Worm (Caenorhabditis elegans) whole organism, late embryonic: ENCODE results near the gene C46E10.1.

Experiments used
- C08G9.2 ChIP-seq: sonication (generic microtip); optimal IDR thresholded peaks from 2 replicates; lab custom pipeline; 2016; ENCODE audit warnings: mild to moderate bottlenecking, missing genetic modification characterization, moderate library complexity, missing compliant biosample characterization
- F13H6.1 ChIP-seq: sonication (generic microtip); optimal IDR thresholded peaks from 2 replicates; lab custom pipeline; 2016; ENCODE audit warnings: missing genetic modification characterization, missing compliant biosample characterization
- K09A11.1 ChIP-seq: sonication (generic microtip); optimal IDR thresholded peaks from 2 replicates; lab custom pipeline; 2017; ENCODE audit warnings: antibody characterized with exemption, mild to moderate bottlenecking, missing genetic modification characterization, missing compliant biosample characterization; ENCODE audit not compliant: insufficient read depth
- Y22D7AL.16 ChIP-seq: sonication (generic microtip); optimal IDR thresholded peaks from 2 replicates; lab custom pipeline; 2016; ENCODE audit warnings: missing genetic modification characterization, missing compliant biosample characterization
- ceh-14 ChIP-seq: sonication (generic microtip); optimal IDR thresholded peaks from 2 replicates; lab custom pipeline; 2016; ENCODE audit warnings: missing genotype, missing genetic modification characterization, missing compliant biosample characterization
- ceh-18 ChIP-seq: sonication (generic microtip); optimal IDR thresholded peaks from 2 replicates; lab custom pipeline; 2016; ENCODE audit warnings: missing genetic modification characterization, missing compliant biosample characterization
- ceh-19 ChIP-seq: fragments of 200-800 bp; sonication (Bioruptor generic); optimal IDR thresholded peaks from 2 replicates; lab custom pipeline; 2018; ENCODE audit warnings: mild to moderate bottlenecking, missing genetic modification characterization, missing compliant biosample characterization
- ceh-2 ChIP-seq: sonication (generic microtip); optimal IDR thresholded peaks from 2 replicates; lab custom pipeline; 2016; ENCODE audit warnings: missing genotype, missing genetic modification characterization, missing compliant biosample characterization
- ceh-30 ChIP-seq: fragments of 150-350 bp; optimal IDR thresholded peaks from 2 replicates; lab custom pipeline; 2014; ENCODE audit warnings: missing biosample characterization, missing genetic modification characterization
- ceh-31 ChIP-seq: sonication (generic microtip); optimal IDR thresholded peaks from 2 replicates; lab custom pipeline; 2016; ENCODE audit warnings: missing genetic modification characterization, missing compliant biosample characterization
- ceh-6 ChIP-seq: fragments of 200-800 bp; sonication (Bioruptor generic); optimal IDR thresholded peaks from 2 replicates; lab custom pipeline; 2018; ENCODE audit warnings: mild to moderate bottlenecking, missing genetic modification characterization, missing compliant biosample characterization
- ceh-9 ChIP-seq: sonication (generic microtip); optimal IDR thresholded peaks from 2 replicates; lab custom pipeline; 2016; ENCODE audit warnings: mild to moderate bottlenecking, missing genetic modification characterization, inconsistent platforms, missing compliant biosample characterization
- elt-2 ChIP-seq: sonication (generic microtip); optimal IDR thresholded peaks from 2 replicates; lab custom pipeline; 2016; ENCODE audit warnings: missing genetic modification reagents, missing genetic modification characterization, missing compliant biosample characterization
- fax-1 ChIP-seq: sonication (generic microtip); optimal IDR thresholded peaks from 2 replicates; lab custom pipeline; 2016; ENCODE audit warnings: missing genotype, missing genetic modification characterization, missing compliant biosample characterization
- fkh-10 ChIP-seq: fragments of 150-350 bp; optimal IDR thresholded peaks from 2 replicates; lab custom pipeline; 2014; ENCODE audit warnings: missing biosample characterization, missing genetic modification reagents, missing genetic modification characterization
- fkh-6 ChIP-seq: sonication (generic microtip); optimal IDR thresholded peaks from 2 replicates; lab custom pipeline; 2016; ENCODE audit warnings: missing genetic modification characterization, missing compliant biosample characterization
- gmeb-2 ChIP-seq: sonication (generic microtip); optimal IDR thresholded peaks from 2 replicates; lab custom pipeline; 2016; ENCODE audit warnings: missing genetic modification characterization, inconsistent platforms, missing compliant biosample characterization
- hlh-13 ChIP-seq: fragments of 200-800 bp; sonication (Bioruptor generic); optimal IDR thresholded peaks from 2 replicates; lab custom pipeline; 2018; ENCODE audit warnings: mild to moderate bottlenecking, missing genetic modification characterization, missing compliant biosample characterization
- hlh-15 ChIP-seq: sonication (generic microtip); optimal IDR thresholded peaks from 2 replicates; lab custom pipeline; 2016; ENCODE audit warnings: missing genetic modification characterization, missing compliant biosample characterization
- hlh-6 ChIP-seq: sonication (generic microtip); optimal IDR thresholded peaks from 2 replicates; lab custom pipeline; 2016; ENCODE audit warnings: missing genotype, missing genetic modification characterization, missing compliant biosample characterization
- hlh-8 ChIP-seq: sonication (generic microtip); optimal IDR thresholded peaks from 2 replicates; lab custom pipeline; 2016; ENCODE audit warnings: missing genotype, missing genetic modification characterization, missing compliant biosample characterization
- mec-3 ChIP-seq: sonication (generic microtip); optimal IDR thresholded peaks from 2 replicates; lab custom pipeline; 2016; ENCODE audit warnings: borderline replicate concordance, missing genetic modification characterization, missing compliant biosample characterization
- nfya-1 ChIP-seq: sonication (generic microtip); optimal IDR thresholded peaks from 2 replicates; lab custom pipeline; 2017; ENCODE audit warnings: missing genetic modification characterization, mild to moderate bottlenecking, missing compliant biosample characterization, antibody characterized with exemption, moderate library complexity
- nhr-11 ChIP-seq: fragments of 150-350 bp; optimal IDR thresholded peaks from 2 replicates; lab custom pipeline; 2014; ENCODE audit warnings: missing biosample characterization, missing genetic modification characterization
- nhr-232 ChIP-seq: sonication (generic microtip); optimal IDR thresholded peaks from 2 replicates; lab custom pipeline; 2016; ENCODE audit warnings: missing genetic modification characterization, missing compliant biosample characterization
- pax-1 ChIP-seq: fragments of 150-350 bp; optimal IDR thresholded peaks from 2 replicates; lab custom pipeline; 2014; ENCODE audit warnings: missing biosample characterization, missing genetic modification characterization
- pha-2 ChIP-seq: sonication (generic microtip); optimal IDR thresholded peaks from 2 replicates; lab custom pipeline; 2017; ENCODE audit warnings: mild to moderate bottlenecking, missing genetic modification characterization, missing compliant biosample characterization
- pha-4 ChIP-seq: fragments of 150-350 bp; optimal IDR thresholded peaks from 2 replicates; lab custom pipeline; 2018; ENCODE audit warnings: missing biosample characterization, missing genetic modification reagents, missing genetic modification characterization
- pros-1 ChIP-seq: fragments of 150-350 bp; optimal IDR thresholded peaks from 2 replicates; lab custom pipeline; 2014; ENCODE audit warnings: missing biosample characterization, missing genetic modification reagents, missing genetic modification characterization
- ref-2 ChIP-seq: sonication (generic microtip); optimal IDR thresholded peaks from 2 replicates; lab custom pipeline; 2016; ENCODE audit warnings: missing genetic modification characterization, missing compliant biosample characterization
- rnt-1 ChIP-seq: sonication (generic microtip); optimal IDR thresholded peaks from 2 replicates; lab custom pipeline; 2016; ENCODE audit warnings: missing genetic modification characterization, missing compliant biosample characterization
- syd-9 ChIP-seq: sonication (generic microtip); optimal IDR thresholded peaks from 2 replicates; lab custom pipeline; 2016; ENCODE audit warnings: mild to moderate bottlenecking, missing genetic modification characterization, moderate library complexity, missing compliant biosample characterization
- tbx-2 ChIP-seq: sonication (generic microtip); optimal IDR thresholded peaks from 2 replicates; lab custom pipeline; 2016; ENCODE audit warnings: missing genetic modification characterization, missing compliant biosample characterization
- tbx-7 ChIP-seq: sonication (generic microtip); optimal IDR thresholded peaks from 2 replicates; lab custom pipeline; 2016; ENCODE audit warnings: missing genotype, missing genetic modification characterization, missing compliant biosample characterization
- ttx-3 ChIP-seq: sonication (generic microtip); optimal IDR thresholded peaks from 2 replicates; lab custom pipeline; 2016; ENCODE audit warnings: missing genetic modification reagents, missing genetic modification characterization, missing compliant biosample characterization
- unc-3 ChIP-seq, 2 experiments: fragments of 200-800 bp in 1 of 2; sonication (Bioruptor generic) in 1 of 2; sonication (generic microtip) in 1 of 2; conservative IDR thresholded peaks in 1 of 2; optimal IDR thresholded peaks in 1 of 2; 2 replicates each; pipeline versions ENCODE4 v1.3.6 to Lab custom; 2016 to 2022; ENCODE audit warnings: missing compliant biosample characterization in 2 of 2, missing genetic modification characterization in 2 of 2, missing genetic modification reagents in 1 of 2
- unc-42 ChIP-seq: sonication (generic microtip); optimal IDR thresholded peaks from 2 replicates; lab custom pipeline; 2016; ENCODE audit warnings: missing genotype, missing genetic modification characterization, missing compliant biosample characterization
- zip-5 ChIP-seq: sonication (generic microtip); optimal IDR thresholded peaks from 2 replicates; lab custom pipeline; 2016; ENCODE audit warnings: missing genetic modification characterization, missing compliant biosample characterization

C46E10.1 gene

DNA sequence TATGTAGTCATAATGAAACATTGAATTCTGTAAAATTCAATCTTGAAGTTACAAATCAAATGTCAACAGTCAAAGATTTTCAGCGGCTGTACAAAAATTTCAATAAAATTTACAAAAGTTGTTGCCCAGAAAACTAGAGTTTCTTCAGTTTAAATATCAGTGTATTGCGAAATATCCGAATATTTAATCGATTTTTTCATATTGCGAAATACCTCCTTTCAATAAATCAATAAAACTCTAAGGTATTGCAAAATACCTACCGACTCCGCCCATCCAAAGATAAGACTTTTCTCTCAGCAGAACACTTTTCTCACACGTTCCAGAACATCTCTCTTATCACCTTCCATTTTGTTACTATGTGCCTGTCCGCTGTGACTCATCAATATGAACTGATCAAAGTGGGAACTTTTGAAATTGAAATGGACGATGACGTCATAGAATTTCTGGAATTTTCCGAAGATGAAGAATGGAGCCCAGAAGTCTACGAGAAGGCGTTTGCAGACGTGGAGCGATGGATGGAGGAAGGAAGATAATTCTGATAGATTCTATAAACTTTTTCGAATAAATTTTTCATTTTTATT, 39.4 kb upstream of the C46E10.1 start:
- no peak for TF ChIP-seq nfya-1
- TF ChIP-seq hlh-6, result no peak
- no peak for TF ChIP-seq ceh-30 (tag; lab: Kevin White, UChicago)
- TF ChIP-seq nhr-232, result no peak
- TF ChIP-seq ceh-18 (tag; lab: Kevin White, UChicago), result no peak
- no peak for TF ChIP-seq ceh-6 (GFP tag; lab: Kevin White, UChicago)
- TF ChIP-seq ceh-14 (tag; lab: Kevin White, UChicago), result no peak
- TF ChIP-seq ceh-19 (GFP tag; lab: Kevin White, UChicago), result no peak
- TF ChIP-seq pha-4 (tag; lab: Kevin White, UChicago), result no peak
- TF ChIP-seq fkh-6 (tag; lab: Kevin White, UChicago), result no peak
- no peak for TF ChIP-seq ceh-9 (tag; lab: Kevin White, UChicago)
- no peak for TF ChIP-seq pha-2 (tag; lab: Kevin White, UChicago)
- TF ChIP-seq gmeb-2 (tag; lab: Kevin White, UChicago), result no peak
- TF ChIP-seq tbx-2 (tag; lab: Kevin White, UChicago), result no peak
- no peak for TF ChIP-seq hlh-15 (tag; lab: Kevin White, UChicago)
- no peak for TF ChIP-seq F13H6.1 (tag; lab: Kevin White, UChicago)
- TF ChIP-seq, all 69 proteins: peak for 0

DNA sequence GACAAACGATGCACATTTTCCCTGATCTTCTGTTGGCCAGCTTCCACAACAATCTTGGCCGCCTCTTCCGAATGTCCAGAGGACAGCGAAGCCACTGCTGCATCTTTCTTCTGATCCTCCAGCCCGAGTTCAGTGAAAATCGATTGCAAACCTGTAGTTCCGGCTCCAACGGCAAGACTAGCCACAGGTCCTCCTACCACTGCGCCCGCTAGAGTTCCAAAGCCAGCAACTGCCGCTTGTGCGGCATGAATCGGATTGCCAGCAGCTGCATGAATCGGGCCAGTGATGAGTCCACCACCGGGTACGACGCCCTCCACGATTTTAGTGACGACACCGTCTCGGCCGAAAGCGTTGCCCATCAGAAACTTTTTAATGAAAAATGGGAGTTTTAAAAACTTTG, 35.7 kb upstream of the C46E10.1 start, which contains the start of gene ifas-1:
ifas-1 (minus strand) TSS at position 387 of the 400 bp plus-strand sequence.
- TF ChIP-seq hlh-13 (GFP tag; lab: Kevin White, UChicago) (no peak), hlh-6 (no peak), nhr-11 (no peak), zip-5 (tag; lab: Kevin White, UChicago) (no peak), rnt-1 (tag; lab: Kevin White, UChicago) (no peak), ceh-2 (tag; lab: Kevin White, UChicago) (no peak), F13H6.1 (tag; lab: Kevin White, UChicago) (no peak), Y22D7AL.16 (tag; lab: Kevin White, UChicago) (no peak)

DNA sequence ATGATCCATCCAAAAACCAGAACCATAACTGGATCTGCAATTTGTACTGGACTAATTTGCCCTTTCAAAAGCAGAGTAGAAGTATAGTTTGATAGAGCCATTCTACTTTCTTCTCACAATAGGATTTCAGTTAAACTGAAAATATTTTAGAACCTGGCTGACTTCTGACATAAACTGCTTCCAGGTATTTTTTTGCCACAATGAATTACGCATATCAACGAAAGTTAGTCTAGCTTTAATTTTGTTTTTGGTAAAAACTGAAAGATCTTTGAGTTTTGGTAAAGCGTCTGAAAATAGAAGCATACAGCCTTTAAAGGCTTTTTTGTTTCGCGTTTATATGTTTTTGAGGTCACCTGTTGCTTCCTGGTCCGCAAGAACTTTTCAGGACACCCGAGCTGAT, 33.4 kb upstream of the C46E10.1 start, which contains the start of gene srx-101:
srx-101 (minus strand) TSS at position 101 of the 400 bp plus-strand sequence.
- TF ChIP-seq nhr-232 (no peak), zip-5 (tag; lab: Kevin White, UChicago) (no peak), ttx-3 (tag; lab: Kevin White, UChicago) (no peak), rnt-1 (tag; lab: Kevin White, UChicago) (no peak), fkh-10 (no peak), pha-4 (tag; lab: Kevin White, UChicago) (no peak)

- TF ChIP-seq fkh-10, result no peak
- no peak for TF ChIP-seq rnt-1 (tag; lab: Kevin White, UChicago)
- no peak for TF ChIP-seq K09A11.1 (tag; lab: Kevin White, UChicago)
- no peak for TF ChIP-seq nfya-1
- no peak for TF ChIP-seq tbx-7 (tag; lab: Kevin White, UChicago)
- no peak for TF ChIP-seq pha-2 (tag; lab: Kevin White, UChicago)
- TF ChIP-seq F13H6.1 (tag; lab: Kevin White, UChicago), result no peak
- TF ChIP-seq hlh-8, result no peak
- no peak for TF ChIP-seq unc-42
- TF ChIP-seq nhr-11, result no peak
- no peak for TF ChIP-seq syd-9 (tag; lab: Kevin White, UChicago)
- TF ChIP-seq ceh-9 (tag; lab: Kevin White, UChicago), result no peak
- no peak for TF ChIP-seq fkh-6 (tag; lab: Kevin White, UChicago)
- no peak for TF ChIP-seq hlh-6
- TF ChIP-seq pha-4 (tag; lab: Kevin White, UChicago), result no peak
- TF ChIP-seq mec-3, result no peak
- TF ChIP-seq ceh-6 (GFP tag; lab: Kevin White, UChicago), result no peak
Observed at ce11 chrII:3694664-3695063, 29.4 kb upstream of the C46E10.1 start, which contains the start of gene srx-102. Gene srx-102 (minus strand): TSS chrII:3694764.

ce11 chrII:3699591-3699990, 24.4 kb upstream of the C46E10.1 start, which contains the start of gene srx-104:
Gene srx-104 (minus strand): TSS chrII:3699691.
- no peak for TF ChIP-seq ceh-9 (tag; lab: Kevin White, UChicago)
- no peak for TF ChIP-seq tbx-7 (tag; lab: Kevin White, UChicago)
- no peak for TF ChIP-seq unc-3 (GFP tag; conservative IDR thresholded peaks at IDR 0.05; lab: Robert Waterston, UW)
- no peak for TF ChIP-seq unc-3 (tag; optimal IDR thresholded peaks at IDR 0.05; lab: Kevin White, UChicago)
- TF ChIP-seq unc-42, result no peak
- no peak for TF ChIP-seq fax-1
- no peak for TF ChIP-seq elt-2
- no peak for TF ChIP-seq F13H6.1 (tag; lab: Kevin White, UChicago)
- no peak for TF ChIP-seq ref-2
- no peak for TF ChIP-seq pax-1 (tag; lab: Kevin White, UChicago)
- no peak for TF ChIP-seq ceh-31 (tag; lab: Kevin White, UChicago)
- TF ChIP-seq Y22D7AL.16 (tag; lab: Kevin White, UChicago), result no peak
- no peak for TF ChIP-seq K09A11.1 (tag; lab: Kevin White, UChicago)
- no peak for TF ChIP-seq gmeb-2 (tag; lab: Kevin White, UChicago)
- no peak for TF ChIP-seq pros-1
- no peak for TF ChIP-seq ceh-18 (tag; lab: Kevin White, UChicago)
- no peak for TF ChIP-seq hlh-13 (GFP tag; lab: Kevin White, UChicago)
- TF ChIP-seq pha-4 (tag; lab: Kevin White, UChicago), result no peak
- no peak for TF ChIP-seq C08G9.2 (tag; lab: Kevin White, UChicago)
